Worm (Caenorhabditis elegans) whole organism, L4 larva: ENCODE measurements around the gene C55A6.11.
"Not testable (repeated sequence)": the region's sequence is repeated elsewhere in the genome, so short reads cannot be mapped to it uniquely, and the experiment has no call there.

Source experiments
- F26F4.8 ChIP-seq: fragments of 200-800 bp; sonication (Bioruptor generic); conservative IDR thresholded peaks from 2 replicates; pipeline ENCODE4 v1.3.6; 2022; ENCODE audit warnings: missing genetic modification characterization, missing compliant biosample characterization
- F37D6.2 ChIP-seq: sonication (generic microtip); optimal IDR thresholded peaks from 2 replicates; lab custom pipeline; 2016; ENCODE audit warnings: mild to moderate bottlenecking, missing genetic modification characterization, missing compliant biosample characterization
- R02D3.7 ChIP-seq: fragments of 150-350 bp; sonication (generic microtip); optimal IDR thresholded peaks from 3 replicates; lab custom pipeline; 2014; ENCODE audit warnings: missing biosample characterization, missing genetic modification characterization
- Y105C5A.15 ChIP-seq: fragments of 200-800 bp; sonication (Bioruptor generic); IDR thresholded peaks from 2 replicates; pipeline ENCODE4 v1.3.6; 2022; ENCODE audit warnings: missing genetic modification characterization, missing compliant biosample characterization
- Y48G9A.11 ChIP-seq: fragments of 200-800 bp; sonication (Bioruptor generic); IDR thresholded peaks from 2 replicates; pipeline ENCODE4 v1.3.6; 2022; ENCODE audit warnings: missing genetic modification reagents, missing genetic modification characterization, missing compliant biosample characterization
- Y75B8A.6 ChIP-seq: fragments of 200-800 bp; sonication (Bioruptor generic); IDR thresholded peaks from 2 replicates; pipeline ENCODE4 v1.3.6; 2022; ENCODE audit warnings: missing genetic modification reagents, missing genetic modification characterization, missing compliant biosample characterization
- ZK546.5 ChIP-seq, 2 experiments: sonication (generic microtip); optimal IDR thresholded peaks; 2 replicates each; lab custom pipeline; 2017; ENCODE audit warnings: missing biosample characterization in 2 of 2, missing genetic modification characterization in 2 of 2
- aly-2 ChIP-seq: sonication (generic microtip); optimal IDR thresholded peaks from 2 replicates; lab custom pipeline; 2018; ENCODE audit warnings: missing biosample characterization, missing genetic modification characterization
- ama-1 ChIP-seq: fragments of 150-350 bp; optimal IDR thresholded peaks from 2 replicates; lab custom pipeline; 2014; ENCODE audit warnings: inconsistent platforms, mixed read lengths
- arid-1 ChIP-seq: fragments of 200-800 bp; sonication (Bioruptor generic); conservative IDR thresholded peaks from 2 replicates; pipeline ENCODE4 v1.3.6; 2022; ENCODE audit warnings: missing genetic modification reagents, missing genetic modification characterization, missing compliant biosample characterization
- ceh-20 ChIP-seq: fragments of 200-800 bp; sonication (Bioruptor generic); IDR thresholded peaks from 2 replicates; pipeline ENCODE4 v1.3.6; 2022; ENCODE audit warnings: missing genetic modification reagents, missing genetic modification characterization, missing compliant biosample characterization
- ceh-62 ChIP-seq: sonication (generic microtip); optimal IDR thresholded peaks from 2 replicates; lab custom pipeline; 2017; ENCODE audit warnings: missing biosample characterization, missing genetic modification characterization
- ceh-82 ChIP-seq: sonication (generic microtip); optimal IDR thresholded peaks from 2 replicates; lab custom pipeline; 2017; ENCODE audit warnings: missing biosample characterization, missing genetic modification characterization
- ctbp-1 ChIP-seq: fragments of 200-800 bp; sonication (Bioruptor generic); IDR thresholded peaks from 2 replicates; pipeline ENCODE4 v1.3.6; 2022; ENCODE audit warnings: missing genetic modification reagents, missing genetic modification characterization, missing compliant biosample characterization
- daf-16 ChIP-seq, 3 experiments: sonication (generic microtip); optimal IDR thresholded peaks; 2 replicates each; lab custom pipeline; 2016 to 2017; ENCODE audit warnings: missing genetic modification characterization in 3 of 3, missing genetic modification reagents in 3 of 3, mild to moderate bottlenecking in 2 of 3, missing compliant biosample characterization in 2 of 3, missing biosample characterization in 1 of 3, moderate library complexity in 1 of 3
- daf-19 ChIP-seq: fragments of 200-800 bp; sonication (Bioruptor generic); conservative IDR thresholded peaks from 2 replicates; pipeline ENCODE4 v1.3.6; 2022; ENCODE audit warnings: missing genetic modification characterization, missing compliant biosample characterization
- daf-8 ChIP-seq: fragments of 200-800 bp; sonication (Bioruptor generic); IDR thresholded peaks from 2 replicates; pipeline ENCODE4 v1.3.6; 2022; ENCODE audit warnings: missing genetic modification characterization, missing compliant biosample characterization
- dmd-9 ChIP-seq: fragments of 200-800 bp; sonication (Bioruptor generic); IDR thresholded peaks from 2 replicates; pipeline ENCODE4 v1.3.6; 2022; ENCODE audit warnings: missing genetic modification reagents, missing genetic modification characterization, missing compliant biosample characterization
- hlh-11 ChIP-seq: fragments of 200-800 bp; sonication (Bioruptor generic); optimal IDR thresholded peaks from 2 replicates; lab custom pipeline; 2018; ENCODE audit warnings: mild to moderate bottlenecking, missing genetic modification characterization, missing compliant biosample characterization
- lin-1 ChIP-seq: fragments of 200-800 bp; sonication (Bioruptor generic); IDR thresholded peaks from 2 replicates; pipeline ENCODE4 v1.3.6; 2022; ENCODE audit warnings: missing genetic modification reagents, missing genetic modification characterization, missing compliant biosample characterization
- lin-29 ChIP-seq: fragments of 200-800 bp; sonication (Bioruptor generic); IDR thresholded peaks from 2 replicates; pipeline ENCODE4 v1.3.6; 2022; ENCODE audit warnings: missing genetic modification reagents, missing genetic modification characterization, missing compliant biosample characterization
- mdl-1 ChIP-seq, 2 experiments: fragments of 150-350 bp in 1 of 2; sonication (generic microtip) in 1 of 2; optimal IDR thresholded peaks; 2 replicates each; lab custom pipeline; 2014 to 2017; ENCODE audit warnings: missing biosample characterization in 2 of 2, missing genetic modification characterization in 2 of 2
- mes-2 ChIP-seq: sonication (generic microtip); optimal IDR thresholded peaks from 2 replicates; lab custom pipeline; 2016; ENCODE audit warnings: missing genotype, mild to moderate bottlenecking, missing genetic modification characterization, missing compliant biosample characterization; ENCODE audit not compliant: poor library complexity, severe bottlenecking
- mxl-3 ChIP-seq: fragments of 200-800 bp; sonication (Bioruptor generic); optimal IDR thresholded peaks from 2 replicates; lab custom pipeline; 2018; ENCODE audit warnings: mild to moderate bottlenecking, missing genetic modification characterization, missing compliant biosample characterization
- nhr-11 ChIP-seq: fragments of 150-350 bp; optimal IDR thresholded peaks from 2 replicates; lab custom pipeline; 2014; ENCODE audit warnings: missing biosample characterization, missing genetic modification characterization
- nhr-25 ChIP-seq: sonication (generic microtip); optimal IDR thresholded peaks from 2 replicates; lab custom pipeline; 2017; ENCODE audit warnings: missing genetic modification characterization, mild to moderate bottlenecking, missing compliant biosample characterization, antibody characterized with exemption, moderate library complexity, borderline replicate concordance; ENCODE audit not compliant: insufficient read depth
- nhr-28 ChIP-seq: fragments of 150-350 bp; optimal IDR thresholded peaks from 2 replicates; lab custom pipeline; 2014; ENCODE audit warnings: missing biosample characterization, missing genetic modification characterization
- skn-1 ChIP-seq: fragments of 150-350 bp; optimal IDR thresholded peaks from 2 replicates; lab custom pipeline; 2014; ENCODE audit warnings: missing biosample characterization, missing genetic modification characterization
- snpc-1.2 ChIP-seq: fragments of 200-800 bp; sonication (Bioruptor generic); IDR thresholded peaks from 2 replicates; pipeline ENCODE4 v1.3.6; 2022; ENCODE audit warnings: missing genetic modification reagents, missing genetic modification characterization, missing compliant biosample characterization
- snpc-4 ChIP-seq: fragments of 150-350 bp; optimal IDR thresholded peaks from 2 replicates; lab custom pipeline; 2014; ENCODE audit warnings: missing biosample characterization, missing genetic modification characterization
- unc-130 ChIP-seq: sonication (generic microtip); optimal IDR thresholded peaks from 2 replicates; lab custom pipeline; 2016; ENCODE audit warnings: missing genetic modification reagents, missing genetic modification characterization, missing compliant biosample characterization
- unc-62 ChIP-seq, 3 experiments: fragments of 150-350 bp in 1 of 3; sonication (generic microtip); optimal IDR thresholded peaks in 2 of 3; peaks in 1 of 3; 1 replicate in 1 of 3; 2 replicates in 2 of 3; lab custom pipeline; 2014 to 2017; ENCODE audit warnings: missing biosample characterization in 3 of 3, missing genetic modification characterization in 3 of 3, missing genetic modification reagents in 3 of 3, missing genotype in 1 of 3
- vab-7 ChIP-seq: fragments of 200-800 bp; sonication (Bioruptor generic); IDR thresholded peaks from 2 replicates; pipeline ENCODE4 v1.3.6; 2022; ENCODE audit warnings: missing genetic modification reagents, missing genetic modification characterization, missing compliant biosample characterization
- zfp-2 ChIP-seq: sonication (generic microtip); optimal IDR thresholded peaks from 2 replicates; lab custom pipeline; 2016; ENCODE audit warnings: mild to moderate bottlenecking, missing genetic modification characterization, missing compliant biosample characterization

The C55A6.11 gene

ce11 chrV:11520215-11520614 is at the start of gene C55A6.11, which contains the start of gene C55A6.7:
Gene C55A6.11, plus strand, starts transcription at chrV:11520515.
Gene C55A6.7, minus strand, starts transcription at chrV:11520530.
- TF ChIP-seq ama-1 (no peak), vab-7 (GFP tag; lab: Robert Waterston, UW) (no peak), mdl-1 (tag; optimal IDR thresholded peaks at IDR 0.05; lab: Kevin White, UChicago) (no peak), unc-62 (GFP tag; optimal IDR thresholded peaks at IDR 0.05 in 1 of 2; lab: Kevin White, UChicago) (peak in 1 of 2 experiments; percentile 86), unc-62 (tag; optimal IDR thresholded peaks at IDR 0.05; lab: Kevin White, UChicago) (no peak), R02D3.7 (tag; lab: Kevin White, UChicago) (no peak), mxl-3 (GFP tag; lab: Kevin White, UChicago) (no peak), daf-16 (GFP tag; optimal IDR thresholded peaks at IDR 0.05; lab: Kevin White, UChicago) (no peak), daf-16 (tag; optimal IDR thresholded peaks at IDR 0.05; lab: Kevin White, UChicago) (peak; percentile 29), skn-1 (no peak), hlh-11 (tag; lab: Kevin White, UChicago) (no peak)
- TF ChIP-seq, all 104 proteins: peak for 2

ce11 chrV:11472209-11472608 is 48.1 kb upstream of the C55A6.11 start, which contains the start of the genes nas-20 and nas-21:
Gene nas-20, minus strand, starts transcription at chrV:11472309.
Gene nas-21, plus strand, starts transcription at chrV:11472564.
- TF ChIP-seq dmd-9 (GFP tag; lab: Robert Waterston, UW), result no peak
- TF ChIP-seq F26F4.8 (GFP tag; lab: Robert Waterston, UW), result no peak
- no peak for TF ChIP-seq ceh-20 (GFP tag; lab: Robert Waterston, UW)
- TF ChIP-seq, all 104 proteins: peak for 0

- TF ChIP-seq nhr-11 (no peak), unc-130 (GFP tag; lab: Kevin White, UChicago) (no peak), ceh-62 (tag; lab: Kevin White, UChicago) (no peak), snpc-4 (tag; lab: Kevin White, UChicago) (no peak), Y48G9A.11 (no peak), R02D3.7 (tag; lab: Kevin White, UChicago) (no peak), nhr-28 (tag; lab: Kevin White, UChicago) (no peak), daf-8 (GFP tag; lab: Robert Waterston, UW) (no peak), mdl-1 (tag; optimal IDR thresholded peaks at IDR 0.05; lab: Kevin White, UChicago) (no peak), ctbp-1 (GFP tag; lab: Robert Waterston, UW) (no peak)
Measured at ce11 chrV:11474399-11474798, 45.9 kb upstream of the C55A6.11 start, which contains the start of gene nas-22. Gene nas-22, plus strand, starts transcription at chrV:11474699.

- TF ChIP-seq snpc-4, nhr-28, nhr-25 (tag; lab: Kevin White, UChicago): not testable (repeated sequence)
Measured at ce11 chrV:11475638-11476037, 44.7 kb upstream of the C55A6.11 start, which contains the start of gene T11F9.7. Gene T11F9.7, plus strand, starts transcription at chrV:11475938.

- TF ChIP-seq unc-62 (GFP tag; optimal IDR thresholded peaks at IDR 0.05 in 1 of 2; lab: Kevin White, UChicago) (peak in 1 of 2 experiments; percentile 41), unc-130 (GFP tag; lab: Kevin White, UChicago) (peak; percentile 53)
- not testable (repeated sequence) for TF ChIP-seq unc-62 (tag; optimal IDR thresholded peaks at IDR 0.05; lab: Kevin White, UChicago)
- TF ChIP-seq, all 104 proteins: peak for 2; not testable (repeated sequence) for 102
Measured at ce11 chrV:11478028-11478427, 42.3 kb upstream of the C55A6.11 start.

- TF ChIP-seq snpc-1.2 (GFP tag; lab: Robert Waterston, UW) (no peak), zfp-2 (no peak), Y75B8A.6 (GFP tag; lab: Robert Waterston, UW) (no peak), Y105C5A.15 (GFP tag; lab: Robert Waterston, UW) (no peak), mes-2 (no peak), daf-8 (GFP tag; lab: Robert Waterston, UW) (no peak), lin-29 (GFP tag; lab: Robert Waterston, UW) (no peak), aly-2 (tag; lab: Kevin White, UChicago) (no peak), daf-19 (no peak), lin-1 (no peak), ZK546.5 (tag; optimal IDR thresholded peaks at IDR 0.05; lab: Kevin White, UChicago) (no peak), ceh-82 (tag; lab: Kevin White, UChicago) (no peak), arid-1 (GFP tag; lab: Robert Waterston, UW) (no peak), ceh-20 (GFP tag; lab: Robert Waterston, UW) (no peak), F37D6.2 (tag; lab: Kevin White, UChicago) (no peak)
Measured at ce11 chrV:11479406-11479805, 40.9 kb upstream of the C55A6.11 start, which contains the start of gene T11F9.22. Gene T11F9.22, plus strand, starts transcription at chrV:11479706.
